Fruit fly (Drosophila melanogaster) whole organism, embryonic: ENCODE results near the gene SrpRalpha.

Experiments
- CG1024 ChIP-seq: fragments of 200-800 bp; sonication (Bioruptor generic); IDR thresholded peaks from 2 replicates; pipeline ENCODE4 v1.3.6; 2022; ENCODE audit warnings: missing biosample characterization, missing genetic modification characterization
- CG10462 ChIP-seq: fragments of 200-800 bp; sonication (Bioruptor generic); optimal IDR thresholded peaks from 2 replicates; lab custom pipeline; 2016; ENCODE audit warnings: missing biosample characterization, missing genetic modification characterization
- CG14860 ChIP-seq: fragments of 200-800 bp; sonication (Bioruptor generic); IDR thresholded peaks from 3 replicates; pipeline ENCODE4 v1.3.6; 2022; ENCODE audit warnings: missing biosample characterization, missing genetic modification characterization; ENCODE audit not compliant: partially characterized antibody
- CG15073 ChIP-seq: fragments of 200-800 bp; sonication (Bioruptor generic); optimal IDR thresholded peaks from 2 replicates; lab custom pipeline; 2016; ENCODE audit warnings: missing biosample characterization, missing genetic modification characterization
- CG15601 ChIP-seq: fragments of 200-800 bp; sonication (Bioruptor generic); optimal IDR thresholded peaks from 3 replicates; lab custom pipeline; 2019; ENCODE audit warnings: missing biosample characterization, mild to moderate bottlenecking, missing genetic modification characterization, moderate library complexity
- CG15696 ChIP-seq: fragments of 200-800 bp; sonication (Bioruptor generic); optimal IDR thresholded peaks from 2 replicates; lab custom pipeline; 2019; ENCODE audit warnings: missing biosample characterization, mild to moderate bottlenecking, missing genetic modification characterization, moderate library complexity
- CG17186 ChIP-seq: fragments of 200-800 bp; sonication (Bioruptor generic); optimal IDR thresholded peaks from 3 replicates; lab custom pipeline; 2017; ENCODE audit warnings: missing biosample characterization, missing genetic modification reagents, missing genetic modification characterization
- CG17328 ChIP-seq: fragments of 200-800 bp; sonication (Bioruptor generic); IDR thresholded peaks from 2 replicates; pipeline ENCODE4 v1.3.6; 2022; ENCODE audit warnings: missing biosample characterization, missing genetic modification characterization
- CG17359 ChIP-seq: fragments of 200-800 bp; sonication (Bioruptor generic); optimal IDR thresholded peaks from 3 replicates; lab custom pipeline; 2018; ENCODE audit warnings: missing biosample characterization, mild to moderate bottlenecking, missing genetic modification characterization, moderate library complexity
- CG17385 ChIP-seq: fragments of 200-800 bp; sonication (Bioruptor generic); optimal IDR thresholded peaks from 3 replicates; lab custom pipeline; 2018; ENCODE audit warnings: missing biosample characterization, mild to moderate bottlenecking, missing genetic modification characterization
- CG2120 ChIP-seq: fragments of 200-800 bp; sonication (Bioruptor generic); optimal IDR thresholded peaks from 3 replicates; lab custom pipeline; 2016; ENCODE audit warnings: missing biosample characterization, missing genetic modification characterization
- CG32532 ChIP-seq: fragments of 200-800 bp; sonication (Bioruptor generic); IDR thresholded peaks from 2 replicates; pipeline ENCODE4 v1.3.6; 2022; ENCODE audit warnings: missing biosample characterization, missing genetic modification characterization
- CG33213 ChIP-seq: fragments of 200-800 bp; sonication (Bioruptor generic); optimal IDR thresholded peaks from 3 replicates; lab custom pipeline; 2016; ENCODE audit warnings: missing biosample characterization, missing genetic modification characterization
- CG34422 ChIP-seq: fragments of 200-800 bp; sonication (Bioruptor generic); IDR thresholded peaks from 3 replicates; pipeline ENCODE4 v1.3.6; 2022; ENCODE audit warnings: missing biosample characterization, missing genetic modification characterization
- CG4854 ChIP-seq: fragments of 200-800 bp; sonication (Bioruptor generic); optimal IDR thresholded peaks from 2 replicates; lab custom pipeline; 2016; ENCODE audit warnings: missing biosample characterization, missing genetic modification characterization, inconsistent platforms
- CG5245 ChIP-seq: fragments of 200-800 bp; sonication (Bioruptor generic); optimal IDR thresholded peaks from 3 replicates; lab custom pipeline; 2016; ENCODE audit warnings: missing biosample characterization, missing genetic modification characterization
- CG6683 ChIP-seq: fragments of 200-800 bp; sonication (Bioruptor generic); optimal IDR thresholded peaks from 2 replicates; lab custom pipeline; 2017; ENCODE audit warnings: missing biosample characterization, mild to moderate bottlenecking, missing genetic modification characterization, missing genetic modification reagents
- CG6765 ChIP-seq: fragments of 200-800 bp; sonication (Bioruptor generic); optimal IDR thresholded peaks from 3 replicates; lab custom pipeline; 2017; ENCODE audit warnings: missing biosample characterization, mild to moderate bottlenecking, missing genetic modification characterization
- CG7963 ChIP-seq: fragments of 200-800 bp; sonication (Bioruptor generic); IDR thresholded peaks from 3 replicates; pipeline ENCODE4 v1.3.6; 2022; ENCODE audit warnings: missing biosample characterization, missing genetic modification characterization; ENCODE audit not compliant: partially characterized antibody
- CG8478 ChIP-seq: fragments of >200 bp; optimal IDR thresholded peaks from 2 replicates; lab custom pipeline; 2018
- CG9797 ChIP-seq: fragments of 200-800 bp; sonication (Bioruptor generic); optimal IDR thresholded peaks from 3 replicates; lab custom pipeline; 2018; ENCODE audit warnings: missing biosample characterization, mild to moderate bottlenecking, missing genetic modification characterization
- CrebB ChIP-seq: fragments of 200-800 bp; sonication (Bioruptor generic); optimal IDR thresholded peaks from 3 replicates; lab custom pipeline; 2018; ENCODE audit warnings: missing biosample characterization, mild to moderate bottlenecking, missing genetic modification characterization
- Fer3 ChIP-seq: fragments of 200-800 bp; sonication (Bioruptor generic); optimal IDR thresholded peaks from 2 replicates; lab custom pipeline; 2018; ENCODE audit warnings: missing biosample characterization, mild to moderate bottlenecking, missing genetic modification characterization, moderate library complexity
- GATAe ChIP-seq: fragments of 200-800 bp; sonication (Bioruptor generic); conservative IDR thresholded peaks from 2 replicates; pipeline ENCODE4 v1.3.6; 2022; ENCODE audit warnings: missing biosample characterization, missing genetic modification characterization
- HmgZ ChIP-seq: fragments of 200-800 bp; sonication (Bioruptor generic); optimal IDR thresholded peaks from 2 replicates; lab custom pipeline; 2018; ENCODE audit warnings: missing biosample characterization, mild to moderate bottlenecking, missing genetic modification characterization
- Lhr ChIP-seq: fragments of 200-800 bp; sonication (Bioruptor generic); optimal IDR thresholded peaks from 3 replicates; lab custom pipeline; 2017; ENCODE audit warnings: mild to moderate bottlenecking, missing biosample characterization, missing genetic modification reagents, missing genetic modification characterization
- Nf-YB ChIP-seq: fragments of 200-800 bp; sonication (Bioruptor generic); optimal IDR thresholded peaks from 3 replicates; lab custom pipeline; 2019; ENCODE audit warnings: missing biosample characterization, mild to moderate bottlenecking, missing genetic modification characterization, moderate library complexity
- NfI ChIP-seq: fragments of 200-800 bp; sonication (Bioruptor generic); optimal IDR thresholded peaks from 3 replicates; lab custom pipeline; 2018; ENCODE audit warnings: missing biosample characterization, mild to moderate bottlenecking, missing genetic modification characterization, moderate library complexity
- Pdp1 ChIP-seq, 2 experiments: fragments of 200-800 bp; sonication (Bioruptor generic); optimal IDR thresholded peaks; 3 replicates each; lab custom pipeline; 2016; ENCODE audit warnings: missing biosample characterization in 2 of 2, missing genetic modification characterization in 2 of 2, mild to moderate bottlenecking in 1 of 2, moderate library complexity in 1 of 2
- ab ChIP-seq: fragments of 200-800 bp; sonication (Bioruptor generic); optimal IDR thresholded peaks from 2 replicates; lab custom pipeline; 2016; ENCODE audit warnings: missing biosample characterization, missing genetic modification characterization
- ac ChIP-seq: fragments of 200-800 bp; sonication (Bioruptor generic); optimal IDR thresholded peaks from 3 replicates; lab custom pipeline; 2017; ENCODE audit warnings: missing biosample characterization, mild to moderate bottlenecking, missing genetic modification characterization
- amos ChIP-seq: fragments of 200-800 bp; sonication (Bioruptor generic); IDR thresholded peaks from 2 replicates; pipeline ENCODE4 v1.3.6; 2022; ENCODE audit warnings: missing biosample characterization, missing genetic modification characterization; ENCODE audit not compliant: partially characterized antibody
- ase ChIP-seq: fragments of 200-800 bp; sonication (Bioruptor generic); IDR thresholded peaks from 3 replicates; pipeline ENCODE4 v1.3.6; 2022; ENCODE audit warnings: missing biosample characterization, missing genetic modification characterization
- bcd ChIP-seq: fragments of 200-800 bp; sonication (Bioruptor generic); optimal IDR thresholded peaks from 2 replicates; lab custom pipeline; 2017; ENCODE audit warnings: missing biosample characterization, mild to moderate bottlenecking, missing genetic modification characterization
- cas ChIP-seq: fragments of 200-800 bp; sonication (Bioruptor generic); IDR thresholded peaks from 2 replicates; pipeline ENCODE4 v1.3.6; 2022; ENCODE audit warnings: missing biosample characterization, missing genetic modification characterization
- chif ChIP-seq, 2 experiments: fragments of 200-800 bp; sonication (Bioruptor generic); optimal IDR thresholded peaks; 3 replicates each; lab custom pipeline; 2016; ENCODE audit warnings: missing biosample characterization in 2 of 2, missing genetic modification characterization in 2 of 2
- crc ChIP-seq: fragments of 200-800 bp; sonication (Bioruptor generic); optimal IDR thresholded peaks from 2 replicates; lab custom pipeline; 2016; ENCODE audit warnings: missing biosample characterization, missing genetic modification characterization
- da ChIP-seq: fragments of 200-800 bp; sonication (Bioruptor generic); optimal IDR thresholded peaks from 2 replicates; lab custom pipeline; 2016; ENCODE audit warnings: missing biosample characterization, missing genetic modification characterization
- dan ChIP-seq: fragments of 200-800 bp; sonication (Bioruptor generic); IDR thresholded peaks from 2 replicates; pipeline ENCODE4 v1.3.6; 2022; ENCODE audit warnings: missing biosample characterization, missing genetic modification characterization
- fu2 ChIP-seq: fragments of 200-800 bp; sonication (Bioruptor generic); optimal IDR thresholded peaks from 2 replicates; lab custom pipeline; 2016; ENCODE audit warnings: missing biosample characterization, missing genetic modification characterization
- gcm2 ChIP-seq: fragments of 200-800 bp; sonication (Bioruptor generic); optimal IDR thresholded peaks from 2 replicates; lab custom pipeline; 2016; ENCODE audit warnings: missing biosample characterization, missing genetic modification characterization
- klu ChIP-seq: fragments of 200-800 bp; sonication (Bioruptor generic); IDR thresholded peaks from 2 replicates; pipeline ENCODE4 v1.3.6; 2022; ENCODE audit warnings: missing biosample characterization, missing genetic modification characterization
- odd ChIP-seq: fragments of 200-800 bp; sonication (Bioruptor generic); optimal IDR thresholded peaks from 2 replicates; lab custom pipeline; 2017; ENCODE audit warnings: missing biosample characterization, mild to moderate bottlenecking, missing genetic modification characterization
- pita ChIP-seq: fragments of 200-800 bp; sonication (Bioruptor generic); optimal IDR thresholded peaks from 2 replicates; lab custom pipeline; 2017; ENCODE audit warnings: missing biosample characterization, mild to moderate bottlenecking, missing genetic modification characterization
- pros ChIP-seq: fragments of 200-800 bp; sonication (Bioruptor generic); optimal IDR thresholded peaks from 3 replicates; lab custom pipeline; 2019; ENCODE audit warnings: missing biosample characterization, mild to moderate bottlenecking, missing genetic modification characterization, moderate library complexity
- schlank ChIP-seq: fragments of 200-800 bp; sonication (Bioruptor generic); optimal IDR thresholded peaks from 2 replicates; lab custom pipeline; 2018; ENCODE audit warnings: missing biosample characterization, mild to moderate bottlenecking, missing genetic modification characterization
- sens ChIP-seq: fragments of 200-800 bp; sonication (Bioruptor generic); peaks from one replicate; lab custom pipeline; 2016; ENCODE audit warnings: missing biosample characterization, missing genetic modification characterization
- shn ChIP-seq: fragments of 200-800 bp; sonication (Bioruptor generic); optimal IDR thresholded peaks from 3 replicates; lab custom pipeline; 2016; ENCODE audit warnings: missing biosample characterization, missing genetic modification characterization
- so ChIP-seq: fragments of 200-800 bp; sonication (Bioruptor generic); IDR thresholded peaks from 3 replicates; pipeline ENCODE4 v1.3.6; 2022; ENCODE audit warnings: missing biosample characterization, missing genetic modification characterization
- zfh1 ChIP-seq: fragments of 200-800 bp; sonication (Bioruptor generic); IDR thresholded peaks from 3 replicates; pipeline ENCODE4 v1.3.6; 2022; ENCODE audit warnings: missing biosample characterization, missing genetic modification characterization
- zfh2 ChIP-seq: fragments of 200-800 bp; sonication (Bioruptor generic); optimal IDR thresholded peaks from 2 replicates; lab custom pipeline; 2016; ENCODE audit warnings: missing biosample characterization, missing genetic modification characterization

Gene SrpRalpha

DNA sequence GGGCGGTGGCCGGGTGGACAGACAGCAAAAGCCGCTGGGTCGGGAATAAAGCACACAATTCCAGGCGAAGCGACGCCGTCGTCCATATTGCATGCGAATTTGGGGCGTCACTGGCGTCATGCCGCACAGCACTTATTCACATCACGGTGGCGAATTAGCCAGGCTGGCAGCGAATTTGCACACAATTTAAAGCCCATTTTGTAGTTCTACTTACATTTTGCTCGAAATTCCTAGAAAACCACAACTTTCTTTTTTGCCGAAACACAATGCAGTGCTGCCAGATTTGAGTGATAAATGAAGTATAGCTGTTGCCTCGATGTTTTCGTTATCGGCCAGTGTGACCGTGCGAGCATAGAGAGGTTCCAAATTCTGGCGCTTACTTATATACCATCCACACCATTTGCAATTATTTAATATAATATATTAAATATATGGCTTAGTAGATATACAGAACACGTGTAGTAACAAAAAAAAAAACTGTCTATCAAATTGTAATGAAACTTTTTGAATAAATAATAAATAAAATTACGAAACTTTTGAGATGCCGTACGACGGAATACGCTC, 19.5 kb upstream of the SrpRalpha start, which contains the start of gene Ran (continued):
- no peak; the same call in 2 of the 3 replicates for TF ChIP-seq CG34422 (GFP tag; lab: Robert Waterston, UW)
- TF ChIP-seq klu (GFP tag; lab: Robert Waterston, UW), result no peak
- TF ChIP-seq CG6765 (GFP tag; lab: Kevin White, UChicago), result no peak
- TF ChIP-seq Nf-YB (GFP tag; lab: Kevin White, UChicago), result no peak
- TF ChIP-seq schlank (tag; lab: Kevin White, UChicago), result no peak
- TF ChIP-seq odd (GFP tag; lab: Kevin White, UChicago), result no peak
- TF ChIP-seq CG17186, result no peak
- no peak for TF ChIP-seq shn (GFP tag; lab: Kevin White, UChicago)
- peak; percentile 83 for TF ChIP-seq CG1024
- TF ChIP-seq cas (GFP tag; lab: Robert Waterston, UW), result no peak
- peak; percentile 46 for TF ChIP-seq CG32532
- TF ChIP-seq ac (GFP tag; lab: Kevin White, UChicago), result no peak
- no peak for TF ChIP-seq CG8478
- TF ChIP-seq dan (GFP tag; lab: Robert Waterston, UW), result no peak
- TF ChIP-seq fu2 (GFP tag; lab: Kevin White, UChicago), result no peak
- TF ChIP-seq bcd (GFP tag; lab: Kevin White, UChicago), result no peak
- TF ChIP-seq sens (GFP tag; lab: Kevin White, UChicago), result peak; percentile 44
- TF ChIP-seq HmgZ, result no peak
- TF ChIP-seq CG5245, result no peak
- TF ChIP-seq CG2120 (GFP tag; lab: Kevin White, UChicago), result peak; percentile 1
- TF ChIP-seq Fer3 (tag; lab: Kevin White, UChicago), result no peak
- TF ChIP-seq so, result 0 out of 3 replicates have a peak, but pooled peaks have one; percentile 18
- no peak for TF ChIP-seq crc (GFP tag; lab: Kevin White, UChicago)
- TF ChIP-seq Lhr (GFP tag; lab: Kevin White, UChicago), result no peak
- TF ChIP-seq Pdp1 (GFP tag; optimal IDR thresholded peaks at IDR 0.05; lab: Kevin White, UChicago), result no peak
- no peak for TF ChIP-seq CG17328
- TF ChIP-seq ase (GFP tag; lab: Robert Waterston, UW), result 0 out of 3 replicates have a peak, but pooled peaks have one; percentile 8
- TF ChIP-seq NfI (GFP tag; lab: Kevin White, UChicago), result no peak
- 0 out of 3 replicates have a peak, but pooled peaks have one; percentile 42 for TF ChIP-seq CG7963 (GFP tag; lab: Robert Waterston, UW)
- no peak for TF ChIP-seq CG15696 (tag; lab: Kevin White, UChicago)
- TF ChIP-seq zfh2, result peak; percentile 16
- no peak for TF ChIP-seq CrebB (tag; lab: Kevin White, UChicago)
- TF ChIP-seq CG15601, result no peak
- no peak for TF ChIP-seq pros
- no peak for TF ChIP-seq ab (GFP tag; lab: Kevin White, UChicago)
- peak; percentile 52 for TF ChIP-seq amos (GFP tag; lab: Robert Waterston, UW)
- TF ChIP-seq zfh1 (GFP tag; lab: Robert Waterston, UW), result 0 out of 3 replicates have a peak, but pooled peaks have one; percentile 26
- peak; percentile 42 for TF ChIP-seq CG9797 (GFP tag; lab: Kevin White, UChicago)
- TF ChIP-seq GATAe (GFP tag; lab: Robert Waterston, UW), result 0 out of 2 replicates have a peak, but pooled peaks have one; percentile 10
- no peak for TF ChIP-seq CG6683
- TF ChIP-seq CG4854 (GFP tag; lab: Kevin White, UChicago), result no peak
- TF ChIP-seq CG10462 (GFP tag; lab: Kevin White, UChicago), result no peak
- TF ChIP-seq chif (GFP tag; optimal IDR thresholded peaks at IDR 0.05; lab: Kevin White, UChicago), result no peak
- no peak for TF ChIP-seq CG33213 (GFP tag; lab: Kevin White, UChicago)
- no peak for TF ChIP-seq gcm2 (GFP tag; lab: Kevin White, UChicago)
- no peak for TF ChIP-seq CG14860 (GFP tag; lab: Robert Waterston, UW)
- no peak for TF ChIP-seq CG17359 (tag; lab: Kevin White, UChicago)
- no peak for TF ChIP-seq pita (GFP tag; lab: Kevin White, UChicago)
- TF ChIP-seq da, result no peak
- no peak for TF ChIP-seq CG17385 (GFP tag; lab: Kevin White, UChicago)
- TF ChIP-seq CG15073 (GFP tag; lab: Kevin White, UChicago), result no peak
